Worm (Caenorhabditis elegans) whole organism, L4/young adult: Measurements from ENCODE around the gene K05F1.6.

Source experiments
- W03F9.2 ChIP-seq: fragments of 150-350 bp; optimal IDR thresholded peaks from 2 replicates; lab custom pipeline; 2014; ENCODE audit warnings: missing biosample characterization, missing genetic modification characterization
- him-1 ChIP-seq: sonication (generic microtip); optimal IDR thresholded peaks from 2 replicates; lab custom pipeline; 2016; ENCODE audit warnings: missing genotype, missing genetic modification reagents, missing genetic modification characterization, missing compliant biosample characterization

ce11 chrII:5799553-5799952 is 17.2 kb downstream of the K05F1.6 start, which contains the start of gene K05F1.8:
- no peak for TF ChIP-seq W03F9.2
- TF ChIP-seq him-1 = no peak
